Worm (Caenorhabditis elegans): Measurements from ENCODE around the gene sfxn-1.3.

ce11 chrV:15726610-15727009 is at the start of gene sfxn-1.3, which contains the start of gene irld-57:
- TF ChIP-seq nhr-11 (tag; optimal IDR thresholded peaks at IDR 0.05) (no peak), unc-130 (tag; optimal IDR thresholded peaks at IDR 0.05) (no peak), ama-1 (optimal IDR thresholded peaks at IDR 0.05) (no peak), egl-27 (tag; optimal IDR thresholded peaks at IDR 0.05) (no peak), Y116A8C.19 (tag; optimal IDR thresholded peaks at IDR 0.05; ENCODE audit: borderline replicate concordance) (no peak), ztf-4 (tag; optimal IDR thresholded peaks at IDR 0.05) (no peak), mef-2 (tag; optimal IDR thresholded peaks at IDR 0.05) (no peak), mab-9 (GFP tag; IDR thresholded peaks at IDR 0.05) (no peak), nhr-12 (tag; optimal IDR thresholded peaks at IDR 0.05) (no peak), fkh-10 (GFP tag; optimal IDR thresholded peaks at IDR 0.05) (no peak), lin-14 (GFP tag; optimal IDR thresholded peaks at IDR 0.05) (no peak), ceh-82 (tag; optimal IDR thresholded peaks at IDR 0.05) (no peak)
